Worm (Caenorhabditis elegans) whole organism, young adult: ENCODE data around the gene F01F1.14.

Experiments used
- F33H1.4 ChIP-seq: fragments of 200-800 bp; sonication (Bioruptor generic); IDR thresholded peaks from 2 replicates; pipeline ENCODE4 v1.3.6; 2022; ENCODE audit warnings: missing genetic modification reagents, missing genetic modification characterization, missing compliant biosample characterization
- F37B4.10 ChIP-seq: fragments of 200-800 bp; sonication (Bioruptor generic); IDR thresholded peaks from 2 replicates; pipeline ENCODE4 v1.3.6; 2022; ENCODE audit warnings: missing genetic modification characterization, missing compliant biosample characterization
- K12H6.12 ChIP-seq: fragments of 200-800 bp; sonication (Bioruptor generic); optimal IDR thresholded peaks from 2 replicates; lab custom pipeline; 2018; ENCODE audit warnings: mild to moderate bottlenecking, missing genetic modification characterization, missing compliant biosample characterization
- Y53G8AR.9 ChIP-seq: fragments of 200-800 bp; sonication (Bioruptor generic); conservative IDR thresholded peaks from 2 replicates; pipeline ENCODE4 v1.3.6; 2022; ENCODE audit warnings: missing genetic modification reagents, missing genetic modification characterization, missing compliant biosample characterization
- Y95B8A.8 ChIP-seq: fragments of 200-800 bp; sonication (Bioruptor generic); IDR thresholded peaks from 2 replicates; pipeline ENCODE4 v1.3.6; 2022; ENCODE audit warnings: missing genetic modification reagents, missing genetic modification characterization, missing compliant biosample characterization
- akir-1 ChIP-seq: fragments of 200-800 bp; sonication (Bioruptor generic); optimal IDR thresholded peaks from 2 replicates; lab custom pipeline; 2018; ENCODE audit warnings: mild to moderate bottlenecking, missing genetic modification characterization, moderate library complexity, missing compliant biosample characterization
- athp-1 ChIP-seq: sonication (generic microtip); optimal IDR thresholded peaks from 2 replicates; lab custom pipeline; 2017; ENCODE audit warnings: mild to moderate bottlenecking, missing genetic modification characterization, missing compliant biosample characterization
- ceh-40 ChIP-seq: fragments of 200-800 bp; sonication (Bioruptor generic); IDR thresholded peaks from 2 replicates; pipeline ENCODE4 v1.3.6; 2022; ENCODE audit warnings: missing genetic modification characterization, missing compliant biosample characterization
- chd-7 ChIP-seq: sonication (generic microtip); optimal IDR thresholded peaks from 2 replicates; lab custom pipeline; 2016; ENCODE audit warnings: mild to moderate bottlenecking, missing genetic modification characterization, moderate library complexity, missing compliant biosample characterization
- die-1 ChIP-seq: sonication (generic microtip); optimal IDR thresholded peaks from 2 replicates; lab custom pipeline; 2016; ENCODE audit warnings: missing genotype, mild to moderate bottlenecking, missing genetic modification characterization, missing compliant biosample characterization
- efl-1 ChIP-seq: fragments of 150-350 bp; optimal IDR thresholded peaks from 2 replicates; lab custom pipeline; 2014; ENCODE audit warnings: missing biosample characterization, missing genetic modification reagents, missing genetic modification characterization
- egrh-3 ChIP-seq: fragments of 200-800 bp; sonication (Bioruptor generic); IDR thresholded peaks from 2 replicates; pipeline ENCODE4 v1.3.6; 2022; ENCODE audit warnings: missing genetic modification reagents, missing genetic modification characterization, missing compliant biosample characterization
- him-1 ChIP-seq: sonication (generic microtip); optimal IDR thresholded peaks from 2 replicates; lab custom pipeline; 2016; ENCODE audit warnings: missing genotype, missing genetic modification reagents, missing genetic modification characterization, missing compliant biosample characterization
- hmg-1.2 ChIP-seq: fragments of 200-800 bp; sonication (Bioruptor generic); IDR thresholded peaks from 2 replicates; pipeline ENCODE4 v1.3.6; 2022; ENCODE audit warnings: missing genetic modification reagents, missing genetic modification characterization, missing compliant biosample characterization
- lsl-1 ChIP-seq: fragments of 200-800 bp; sonication (Bioruptor generic); optimal IDR thresholded peaks from 2 replicates; lab custom pipeline; 2018; ENCODE audit warnings: mild to moderate bottlenecking, missing genetic modification characterization, moderate library complexity, missing compliant biosample characterization
- madf-6 ChIP-seq: fragments of 200-800 bp; sonication (Bioruptor generic); IDR thresholded peaks from 2 replicates; pipeline ENCODE4 v1.3.6; 2022; ENCODE audit warnings: missing genetic modification reagents, missing genetic modification characterization, missing compliant biosample characterization
- madf-8 ChIP-seq: fragments of 200-800 bp; sonication (Bioruptor generic); conservative IDR thresholded peaks from 2 replicates; pipeline ENCODE4 v1.3.6; 2022; ENCODE audit warnings: missing genetic modification reagents, missing genetic modification characterization, missing compliant biosample characterization
- mes-4 ChIP-seq: sonication (generic microtip); optimal IDR thresholded peaks from 2 replicates; lab custom pipeline; 2016; ENCODE audit warnings: missing genotype, missing genetic modification characterization, missing compliant biosample characterization
- pbrm-1 ChIP-seq: fragments of 200-800 bp; sonication (Bioruptor generic); IDR thresholded peaks from 2 replicates; pipeline ENCODE4 v1.3.6; 2022; ENCODE audit warnings: missing genetic modification reagents, missing genetic modification characterization, missing compliant biosample characterization
- sdz-38 ChIP-seq: sonication (generic microtip); optimal IDR thresholded peaks from 2 replicates; lab custom pipeline; 2016; ENCODE audit warnings: missing genotype, missing genetic modification characterization, missing compliant biosample characterization
- sptf-2 ChIP-seq: fragments of 200-800 bp; sonication (Bioruptor generic); optimal IDR thresholded peaks from 2 replicates; lab custom pipeline; 2018; ENCODE audit warnings: mild to moderate bottlenecking, missing genetic modification characterization, missing compliant biosample characterization
- zfh-2 ChIP-seq: fragments of 200-800 bp; sonication (Bioruptor generic); conservative IDR thresholded peaks from 2 replicates; pipeline ENCODE4 v1.3.6; 2022; ENCODE audit warnings: missing genetic modification reagents, missing genetic modification characterization, missing compliant biosample characterization

The F01F1.14 gene

DNA sequence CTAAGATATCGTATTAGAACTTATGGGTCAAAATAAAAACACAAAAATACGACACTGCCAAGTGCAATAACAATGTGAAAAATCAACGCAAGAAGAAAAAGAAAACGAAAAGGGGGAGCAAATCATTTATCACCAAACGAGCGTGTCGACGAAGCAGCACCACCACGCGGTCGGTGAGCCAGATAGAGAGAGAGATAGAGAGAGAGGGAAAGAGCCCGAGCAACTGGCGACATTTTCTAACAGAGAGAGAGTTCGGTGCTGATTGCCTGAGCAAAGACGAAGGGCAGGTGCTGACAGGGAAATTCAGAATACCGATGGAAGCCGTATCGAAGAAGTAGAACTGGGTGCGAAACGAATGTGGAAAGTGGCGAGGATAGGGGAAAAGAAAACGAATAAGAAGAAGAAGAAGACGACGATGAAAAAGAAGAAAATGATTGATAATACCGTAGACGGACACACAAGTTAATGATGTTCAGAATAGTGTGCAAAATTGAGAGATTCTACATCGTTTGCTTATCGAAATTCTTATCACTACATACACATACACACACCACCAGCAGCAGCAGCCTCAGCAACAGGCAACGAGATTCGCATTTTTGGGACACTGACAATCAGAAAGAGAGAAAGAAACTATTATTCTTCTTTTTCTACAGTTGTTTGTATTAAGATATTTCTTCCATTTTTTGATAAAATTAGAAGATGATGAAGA lies 47.4 kb downstream of the F01F1.14 start (continued):
- TF ChIP-seq madf-8: no peak
- TF ChIP-seq akir-1 (GFP tag; lab: Kevin White, UChicago): no peak
- no peak for TF ChIP-seq K12H6.12
- TF ChIP-seq zfh-2 (GFP tag; lab: Robert Waterston, UW): peak; percentile 69

DNA sequence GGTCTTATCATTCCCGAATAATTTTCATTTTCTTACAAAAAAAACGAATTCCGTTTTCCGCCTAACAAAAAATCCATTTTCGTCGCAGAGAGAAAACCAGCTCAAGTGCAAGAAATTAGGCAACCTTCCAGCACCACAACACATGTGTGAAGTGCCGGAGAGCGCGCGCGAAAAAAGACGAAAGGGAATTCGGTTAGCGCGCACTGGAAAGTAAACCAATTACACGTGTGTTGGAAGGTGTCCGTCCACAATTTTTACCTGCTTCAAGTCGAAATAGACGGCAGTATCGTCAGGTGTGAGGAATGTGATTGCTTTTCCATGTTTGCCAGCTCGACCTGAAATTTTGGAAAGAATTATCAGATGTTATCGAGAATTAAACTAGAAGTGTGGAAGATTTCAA lies 48.1 kb downstream of the F01F1.14 start:
- TF ChIP-seq Y95B8A.8 (GFP tag; lab: Robert Waterston, UW) (no peak), egrh-3 (GFP tag; lab: Robert Waterston, UW) (no peak), efl-1 (GFP tag; lab: Kevin White, UChicago) (peak; percentile 50), madf-8 (peak; percentile 22; the same call in 1 of the 2 replicates), die-1 (no peak), madf-6 (peak; percentile 42; the same call in 1 of the 2 replicates)

- TF ChIP-seq lsl-1 (peak; percentile 52), F37B4.10 (GFP tag; lab: Robert Waterston, UW) (no peak)
- TF ChIP-seq, all 124 proteins: peak for 1
Measured at ce11 chrIII:5834053-5834452, 48.7 kb downstream of the F01F1.14 start, which contains the start of gene R12B2.6. TSS of gene R12B2.6 (minus strand) at chrIII:5834153.

- TF ChIP-seq Y53G8AR.9 (GFP tag; lab: Robert Waterston, UW) (0 out of 2 replicates have a peak, but pooled peaks have one; percentile 41), F33H1.4 (GFP tag; lab: Robert Waterston, UW) (no peak), sptf-2 (GFP tag; lab: Kevin White, UChicago) (no peak), pbrm-1 (0 out of 2 replicates have a peak, but pooled peaks have one; percentile 26), him-1 (tag; lab: Kevin White, UChicago) (no peak)
Measured at ce11 chrIII:5833376-5833775, 49.3 kb downstream of the F01F1.14 start, which contains the start of the genes R12B2.13 and mdt-15. TSS of gene R12B2.13 (minus strand) at chrIII:5833476. TSS of gene mdt-15 (minus strand) at chrIII:5833751.

ce11 chrIII:5832442-5832841 lies 50.3 kb downstream of the F01F1.14 start:
- TF ChIP-seq egrh-3 (GFP tag; lab: Robert Waterston, UW) (peak; percentile 18; the same call in 1 of the 2 replicates), chd-7 (peak; percentile 10), zfh-2 (GFP tag; lab: Robert Waterston, UW) (peak; percentile 65), ceh-40 (GFP tag; lab: Robert Waterston, UW) (no peak), hmg-1.2 (GFP tag; lab: Robert Waterston, UW) (no peak; the same call in 1 of the 2 replicates), sdz-38 (tag; lab: Kevin White, UChicago) (no peak), F33H1.4 (GFP tag; lab: Robert Waterston, UW) (peak; percentile 8; the same call in 1 of the 2 replicates), mes-4 (tag; lab: Kevin White, UChicago) (no peak), athp-1 (tag; lab: Kevin White, UChicago) (no peak)
